Worm (Caenorhabditis elegans) whole organism, young adult: ENCODE results near the gene col-171.

Source experiments
- B0261.1 ChIP-seq: sonication (generic microtip); optimal IDR thresholded peaks from 2 replicates; lab custom pipeline; 2016; ENCODE audit warnings: mild to moderate bottlenecking, missing genetic modification characterization, moderate library complexity, missing compliant biosample characterization
- B0336.3 ChIP-seq: fragments of 200-800 bp; sonication (Bioruptor generic); IDR thresholded peaks from 2 replicates; pipeline ENCODE4 v1.3.6; 2022; ENCODE audit warnings: missing genetic modification characterization, missing compliant biosample characterization
- F22D6.2 ChIP-seq: sonication (generic microtip); optimal IDR thresholded peaks from 2 replicates; lab custom pipeline; 2016; ENCODE audit warnings: mild to moderate bottlenecking, missing genetic modification characterization, missing compliant biosample characterization
- F23B12.7 ChIP-seq: sonication (generic microtip); optimal IDR thresholded peaks from 2 replicates; lab custom pipeline; 2017; ENCODE audit warnings: missing genetic modification characterization, mild to moderate bottlenecking, missing compliant biosample characterization, antibody characterized with exemption, moderate library complexity; ENCODE audit not compliant: insufficient read depth
- F39B2.1 ChIP-seq: fragments of 200-800 bp; sonication (Bioruptor generic); IDR thresholded peaks from 2 replicates; pipeline ENCODE4 v1.3.6; 2022; ENCODE audit warnings: missing genetic modification reagents, missing genetic modification characterization, missing compliant biosample characterization
- F55B11.4 ChIP-seq: sonication (generic microtip); optimal IDR thresholded peaks from 2 replicates; lab custom pipeline; 2016; ENCODE audit warnings: missing compliant biosample characterization, missing genetic modification characterization, borderline replicate concordance; ENCODE audit not compliant: insufficient read depth
- K12H6.12 ChIP-seq: fragments of 200-800 bp; sonication (Bioruptor generic); optimal IDR thresholded peaks from 2 replicates; lab custom pipeline; 2018; ENCODE audit warnings: mild to moderate bottlenecking, missing genetic modification characterization, missing compliant biosample characterization
- ZK185.1 ChIP-seq: sonication (generic microtip); optimal IDR thresholded peaks from 2 replicates; lab custom pipeline; 2016; ENCODE audit warnings: mild to moderate bottlenecking, missing genetic modification characterization, missing compliant biosample characterization; ENCODE audit not compliant: poor library complexity, severe bottlenecking
- ama-1 ChIP-seq, 3 experiments: fragments of 150-350 bp in 1 of 3; sonication (generic microtip) in 2 of 3; optimal IDR thresholded peaks; 2 replicates each; lab custom pipeline; 2014 to 2018; ENCODE audit warnings: missing biosample characterization in 2 of 3, missing genetic modification characterization in 2 of 3, missing genetic modification reagents in 2 of 3
- atf-7 ChIP-seq: sonication (generic microtip); optimal IDR thresholded peaks from 2 replicates; lab custom pipeline; 2017; ENCODE audit warnings: mild to moderate bottlenecking, missing genetic modification characterization, missing compliant biosample characterization
- attf-5 ChIP-seq: fragments of 200-800 bp; sonication (Bioruptor generic); optimal IDR thresholded peaks from 2 replicates; lab custom pipeline; 2018; ENCODE audit warnings: mild to moderate bottlenecking, missing genetic modification characterization, missing compliant biosample characterization
- ceh-27 ChIP-seq: fragments of 200-800 bp; sonication (Bioruptor generic); optimal IDR thresholded peaks from 2 replicates; lab custom pipeline; 2018; ENCODE audit warnings: mild to moderate bottlenecking, missing genetic modification characterization, moderate library complexity, missing compliant biosample characterization
- ceh-79 ChIP-seq: sonication (generic microtip); optimal IDR thresholded peaks from 2 replicates; lab custom pipeline; 2017; ENCODE audit warnings: mild to moderate bottlenecking, missing genetic modification characterization, missing compliant biosample characterization
- chd-7 ChIP-seq: sonication (generic microtip); optimal IDR thresholded peaks from 2 replicates; lab custom pipeline; 2016; ENCODE audit warnings: mild to moderate bottlenecking, missing genetic modification characterization, moderate library complexity, missing compliant biosample characterization
- die-1 ChIP-seq: sonication (generic microtip); optimal IDR thresholded peaks from 2 replicates; lab custom pipeline; 2016; ENCODE audit warnings: missing genotype, mild to moderate bottlenecking, missing genetic modification characterization, missing compliant biosample characterization
- dox-1 ChIP-seq: fragments of 200-800 bp; sonication (Bioruptor generic); IDR thresholded peaks from 2 replicates; pipeline ENCODE4 v1.3.6; 2022; ENCODE audit warnings: missing genetic modification reagents, missing genetic modification characterization, missing compliant biosample characterization
- efl-1 ChIP-seq: fragments of 150-350 bp; optimal IDR thresholded peaks from 2 replicates; lab custom pipeline; 2014; ENCODE audit warnings: missing biosample characterization, missing genetic modification reagents, missing genetic modification characterization
- egl-44 ChIP-seq: fragments of 200-800 bp; sonication (Bioruptor generic); IDR thresholded peaks from 2 replicates; pipeline ENCODE4 v1.3.6; 2022; ENCODE audit warnings: missing genetic modification reagents, missing genetic modification characterization, missing compliant biosample characterization
- egrh-3 ChIP-seq: fragments of 200-800 bp; sonication (Bioruptor generic); IDR thresholded peaks from 2 replicates; pipeline ENCODE4 v1.3.6; 2022; ENCODE audit warnings: missing genetic modification reagents, missing genetic modification characterization, missing compliant biosample characterization
- ets-4 ChIP-seq: fragments of 200-800 bp; sonication (Bioruptor generic); optimal IDR thresholded peaks from 2 replicates; lab custom pipeline; 2018; ENCODE audit warnings: mild to moderate bottlenecking, missing genetic modification characterization, missing compliant biosample characterization
- hmg-1.2 ChIP-seq: fragments of 200-800 bp; sonication (Bioruptor generic); IDR thresholded peaks from 2 replicates; pipeline ENCODE4 v1.3.6; 2022; ENCODE audit warnings: missing genetic modification reagents, missing genetic modification characterization, missing compliant biosample characterization
- lag-1 ChIP-seq: fragments of 200-800 bp; sonication (Bioruptor generic); IDR thresholded peaks from 2 replicates; pipeline ENCODE4 v1.3.6; 2022; ENCODE audit warnings: missing genetic modification reagents, missing genetic modification characterization, missing compliant biosample characterization
- let-526 ChIP-seq: fragments of 200-800 bp; sonication (Bioruptor generic); IDR thresholded peaks from 2 replicates; pipeline ENCODE4 v1.3.6; 2022; ENCODE audit warnings: missing genetic modification reagents, missing genetic modification characterization, missing compliant biosample characterization
- lin-26 ChIP-seq: fragments of 200-800 bp; sonication (Bioruptor generic); IDR thresholded peaks from 2 replicates; pipeline ENCODE4 v1.3.6; 2022; ENCODE audit warnings: missing genetic modification reagents, missing genetic modification characterization, missing compliant biosample characterization
- madf-10 ChIP-seq: sonication (generic microtip); optimal IDR thresholded peaks from 2 replicates; lab custom pipeline; 2016; ENCODE audit warnings: mild to moderate bottlenecking, missing genetic modification characterization, missing compliant biosample characterization
- madf-3 ChIP-seq: fragments of 200-800 bp; sonication (Bioruptor generic); IDR thresholded peaks from 2 replicates; pipeline ENCODE4 v1.3.6; 2022; ENCODE audit warnings: missing genetic modification reagents, missing genetic modification characterization, missing compliant biosample characterization
- mcd-1 ChIP-seq: fragments of 200-800 bp; sonication (Bioruptor generic); IDR thresholded peaks from 2 replicates; pipeline ENCODE4 v1.3.6; 2022; ENCODE audit warnings: missing genetic modification reagents, missing genetic modification characterization, missing compliant biosample characterization
- nfya-2 ChIP-seq: fragments of 200-800 bp; sonication (Bioruptor generic); IDR thresholded peaks from 2 replicates; pipeline ENCODE4 v1.3.6; 2022; ENCODE audit warnings: missing genetic modification reagents, missing genetic modification characterization, missing compliant biosample characterization
- nfyb-1 ChIP-seq: fragments of 200-800 bp; sonication (Bioruptor generic); IDR thresholded peaks from 2 replicates; pipeline ENCODE4 v1.3.6; 2022; ENCODE audit warnings: missing genetic modification reagents, missing genetic modification characterization, missing compliant biosample characterization
- nhr-27 ChIP-seq: fragments of 200-800 bp; sonication (Bioruptor generic); optimal IDR thresholded peaks from 2 replicates; lab custom pipeline; 2018; ENCODE audit warnings: mild to moderate bottlenecking, missing genetic modification characterization, moderate library complexity, missing compliant biosample characterization
- nhr-80 ChIP-seq: sonication (generic microtip); optimal IDR thresholded peaks from 2 replicates; lab custom pipeline; 2016; ENCODE audit warnings: missing genetic modification characterization, missing compliant biosample characterization
- rcor-1 ChIP-seq: fragments of 200-800 bp; sonication (Bioruptor generic); IDR thresholded peaks from 2 replicates; pipeline ENCODE4 v1.3.6; 2022; ENCODE audit warnings: missing genetic modification reagents, missing genetic modification characterization, missing compliant biosample characterization
- sea-2 ChIP-seq: fragments of 200-800 bp; sonication (Bioruptor generic); IDR thresholded peaks from 2 replicates; pipeline ENCODE4 v1.3.6; 2022; ENCODE audit warnings: missing genetic modification characterization, missing compliant biosample characterization
- snpc-3.4 ChIP-seq: sonication (generic microtip); optimal IDR thresholded peaks from 2 replicates; lab custom pipeline; 2017; ENCODE audit warnings: missing genetic modification characterization, mild to moderate bottlenecking, missing compliant biosample characterization, antibody characterized with exemption, moderate library complexity, missing genotype, missing genetic modification reagents
- snpc-4 ChIP-seq, 5 experiments: fragments of 150-350 bp in 1 of 5; sonication (generic microtip) in 4 of 5; optimal IDR thresholded peaks; 2 replicates each; lab custom pipeline; 2014 to 2018; ENCODE audit warnings: missing genetic modification characterization in 5 of 5, missing biosample characterization in 3 of 5, antibody characterized with exemption in 2 of 5, mild to moderate bottlenecking in 2 of 5, missing compliant biosample characterization in 2 of 5, missing genotype in 2 of 5, moderate library complexity in 2 of 5, missing genetic modification reagents in 1 of 5
- tbp1 ChIP-seq: fragments of 200-800 bp; sonication (Bioruptor generic); optimal IDR thresholded peaks from 2 replicates; lab custom pipeline; 2018; ENCODE audit warnings: mild to moderate bottlenecking, missing genetic modification characterization, missing compliant biosample characterization
- unc-62 ChIP-seq: fragments of 150-350 bp; optimal IDR thresholded peaks from 2 replicates; lab custom pipeline; 2014; ENCODE audit warnings: missing biosample characterization, missing genetic modification reagents, missing genetic modification characterization
- ztf-18 ChIP-seq: sonication (generic microtip); optimal IDR thresholded peaks from 2 replicates; lab custom pipeline; 2016; ENCODE audit warnings: missing genotype, mild to moderate bottlenecking, missing genetic modification characterization, missing compliant biosample characterization
- ztf-22 ChIP-seq: fragments of 200-800 bp; sonication (Bioruptor generic); optimal IDR thresholded peaks from 2 replicates; lab custom pipeline; 2018; ENCODE audit warnings: mild to moderate bottlenecking, missing genetic modification characterization, moderate library complexity, missing compliant biosample characterization
- ztf-28 ChIP-seq: fragments of 200-800 bp; sonication (Bioruptor generic); IDR thresholded peaks from 2 replicates; pipeline ENCODE4 v1.3.6; 2022; ENCODE audit warnings: missing genetic modification reagents, missing genetic modification characterization, missing compliant biosample characterization
- ztf-6 ChIP-seq: fragments of 200-800 bp; sonication (Bioruptor generic); IDR thresholded peaks from 2 replicates; pipeline ENCODE4 v1.3.6; 2022; ENCODE audit warnings: missing genetic modification reagents, missing genetic modification characterization, missing compliant biosample characterization

The col-171 gene

ce11 chrX:6377634-6378288, 43.7 kb downstream of the col-171 start, which contains the start of gene lmp-1:
Gene lmp-1, minus strand, starts transcription at chrX:6377684.
- no peak for TF ChIP-seq unc-62 (GFP tag; lab: Kevin White, UChicago)
- no peak for TF ChIP-seq ztf-22
- peak; percentile 27 for TF ChIP-seq nhr-80 (tag; lab: Kevin White, UChicago)
- TF ChIP-seq ama-1 (optimal IDR thresholded peaks at IDR 0.05; lab: Kevin White, UChicago), result peak; percentile 74
- no peak for TF ChIP-seq ama-1 (GFP tag; optimal IDR thresholded peaks at IDR 0.05; lab: Kevin White, UChicago)
- no peak for TF ChIP-seq F23B12.7 (tag; lab: Kevin White, UChicago)
- TF ChIP-seq rcor-1 (GFP tag; lab: Robert Waterston, UW), result no peak
- TF ChIP-seq, all 124 proteins: peak for 2

ce11 chrX:6378363-6378762, 44.3 kb downstream of the col-171 start:
- no peak for TF ChIP-seq ztf-28 (GFP tag; lab: Robert Waterston, UW)
- TF ChIP-seq nhr-80 (tag; lab: Kevin White, UChicago), result peak; percentile 59
- peak; percentile 36 for TF ChIP-seq ztf-22
- TF ChIP-seq attf-5 (GFP tag; lab: Kevin White, UChicago), result peak; percentile 32
- no peak for TF ChIP-seq F22D6.2 (tag; lab: Kevin White, UChicago)
- TF ChIP-seq chd-7, result peak; percentile 23
- peak; percentile 75 for TF ChIP-seq ceh-27 (GFP tag; lab: Kevin White, UChicago)
- 0 out of 2 replicates have a peak, but pooled peaks have one; percentile 34 for TF ChIP-seq mcd-1 (GFP tag; lab: Robert Waterston, UW)
- TF ChIP-seq lin-26 (GFP tag; lab: Robert Waterston, UW), result peak; percentile 64
- peak; percentile 25; the same call in 1 of the 2 replicates for TF ChIP-seq rcor-1 (GFP tag; lab: Robert Waterston, UW)
- no peak for TF ChIP-seq sea-2 (GFP tag; lab: Robert Waterston, UW)
- no peak for TF ChIP-seq ceh-79 (tag; lab: Kevin White, UChicago)
- peak; percentile 38 for TF ChIP-seq tbp1 (GFP tag; lab: Kevin White, UChicago)
- peak; percentile 23; the same call in 1 of the 2 replicates for TF ChIP-seq egrh-3 (GFP tag; lab: Robert Waterston, UW)
- TF ChIP-seq snpc-3.4, result peak; percentile 10
- peak; percentile 16 for TF ChIP-seq efl-1 (GFP tag; lab: Kevin White, UChicago)
- no peak for TF ChIP-seq F55B11.4 (tag; lab: Kevin White, UChicago)
- TF ChIP-seq K12H6.12 (tag; lab: Kevin White, UChicago), result peak; percentile 78
- TF ChIP-seq snpc-4 (GFP tag; optimal IDR thresholded peaks at IDR 0.05; lab: Kevin White, UChicago), result no peak
- TF ChIP-seq snpc-4 (tag; optimal IDR thresholded peaks at IDR 0.05; lab: Kevin White, UChicago), result peak in 1 of 4 experiments; percentile 42
- peak; percentile 47; the same call in 1 of the 2 replicates for TF ChIP-seq nfyb-1 (GFP tag; lab: Robert Waterston, UW)
- no peak for TF ChIP-seq F39B2.1 (GFP tag; lab: Robert Waterston, UW)
- TF ChIP-seq ztf-6 (GFP tag; lab: Robert Waterston, UW), result 0 out of 2 replicates have a peak, but pooled peaks have one; percentile 25
- no peak for TF ChIP-seq nfya-2 (GFP tag; lab: Robert Waterston, UW)
- no peak for TF ChIP-seq nhr-27 (tag; lab: Kevin White, UChicago)
- TF ChIP-seq atf-7 (tag; lab: Kevin White, UChicago), result no peak
- peak; percentile 25 for TF ChIP-seq ZK185.1 (tag; lab: Kevin White, UChicago)
- peak; percentile 5 for TF ChIP-seq ztf-18
- TF ChIP-seq hmg-1.2 (GFP tag; lab: Robert Waterston, UW), result peak; percentile 38; the same call in 1 of the 2 replicates
- TF ChIP-seq die-1 (tag; lab: Kevin White, UChicago), result peak; percentile 28
- peak; percentile 61; the same call in 1 of the 2 replicates for TF ChIP-seq B0336.3 (GFP tag; lab: Robert Waterston, UW)
- peak; percentile 10 for TF ChIP-seq B0261.1
- no peak for TF ChIP-seq let-526 (GFP tag; lab: Robert Waterston, UW)
- TF ChIP-seq egl-44 (GFP tag; lab: Robert Waterston, UW), result no peak
- peak; percentile 34 for TF ChIP-seq madf-10 (tag; lab: Kevin White, UChicago)
- TF ChIP-seq ets-4 (GFP tag; lab: Kevin White, UChicago), result peak; percentile 39
- no peak for TF ChIP-seq lag-1 (GFP tag; lab: Robert Waterston, UW)
- TF ChIP-seq madf-3 (GFP tag; lab: Robert Waterston, UW), result 0 out of 2 replicates have a peak, but pooled peaks have one; percentile 52
- TF ChIP-seq dox-1 (GFP tag; lab: Robert Waterston, UW), result peak; percentile 56
